Fruit fly (Drosophila melanogaster): ENCODE measurements around the gene Pgant2.

The Pgant2 gene

dm6 chr2L:3436347-3436746, 9.8 kb upstream of the Pgant2 start:
- no peak for TF ChIP-seq CG12768 (GFP tag; optimal IDR thresholded peaks at IDR 0.05)
- TF ChIP-seq cic (GFP tag; optimal IDR thresholded peaks at IDR 0.05), result no peak
- TF ChIP-seq Crg-1 (GFP tag; optimal IDR thresholded peaks at IDR 0.05), result no peak
- no peak for TF ChIP-seq Hr96 (GFP tag; optimal IDR thresholded peaks at IDR 0.05)
- TF ChIP-seq CG1620 (GFP tag; optimal IDR thresholded peaks at IDR 0.05), result no peak
- no peak for TF ChIP-seq Clk (GFP tag; optimal IDR thresholded peaks at IDR 0.05)
- TF ChIP-seq pad (GFP tag; optimal IDR thresholded peaks at IDR 0.05), result no peak
- no peak for TF ChIP-seq CG7045 (GFP tag; optimal IDR thresholded peaks at IDR 0.05)

- TF ChIP-seq pad (GFP tag; optimal IDR thresholded peaks at IDR 0.05) (no peak), CG14711 (tag; optimal IDR thresholded peaks at IDR 0.05) (no peak), Mnt (GFP tag; optimal IDR thresholded peaks at IDR 0.05) (no peak), Crg-1 (GFP tag; optimal IDR thresholded peaks at IDR 0.05) (no peak), kay (GFP tag; ENCODE audit: borderline replicate concordance) (no peak), tj (GFP tag; optimal IDR thresholded peaks at IDR 0.05) (no peak), bab1 (GFP tag; optimal IDR thresholded peaks at IDR 0.05) (no peak), cnc (optimal IDR thresholded peaks at IDR 0.05) (no peak), CG1620 (GFP tag; optimal IDR thresholded peaks at IDR 0.05) (no peak), Hr96 (GFP tag; optimal IDR thresholded peaks at IDR 0.05) (no peak), CG33017 (tag; optimal IDR thresholded peaks at IDR 0.05) (no peak), CG12768 (GFP tag; optimal IDR thresholded peaks at IDR 0.05) (no peak), CG11617 (GFP tag; optimal IDR thresholded peaks at IDR 0.05) (no peak), CG7101 (tag; optimal IDR thresholded peaks at IDR 0.05) (no peak), CG7045 (GFP tag; optimal IDR thresholded peaks at IDR 0.05) (no peak), CG5204 (GFP tag; optimal IDR thresholded peaks at IDR 0.05) (no peak), cic (GFP tag; optimal IDR thresholded peaks at IDR 0.05) (no peak), Clk (GFP tag; optimal IDR thresholded peaks at IDR 0.05) (no peak), toe (GFP tag; optimal IDR thresholded peaks at IDR 0.05) (no peak)
These were observed 8.6 kb upstream of the Pgant2 start for dm6 chr2L:3435086-3435485.

DNA sequence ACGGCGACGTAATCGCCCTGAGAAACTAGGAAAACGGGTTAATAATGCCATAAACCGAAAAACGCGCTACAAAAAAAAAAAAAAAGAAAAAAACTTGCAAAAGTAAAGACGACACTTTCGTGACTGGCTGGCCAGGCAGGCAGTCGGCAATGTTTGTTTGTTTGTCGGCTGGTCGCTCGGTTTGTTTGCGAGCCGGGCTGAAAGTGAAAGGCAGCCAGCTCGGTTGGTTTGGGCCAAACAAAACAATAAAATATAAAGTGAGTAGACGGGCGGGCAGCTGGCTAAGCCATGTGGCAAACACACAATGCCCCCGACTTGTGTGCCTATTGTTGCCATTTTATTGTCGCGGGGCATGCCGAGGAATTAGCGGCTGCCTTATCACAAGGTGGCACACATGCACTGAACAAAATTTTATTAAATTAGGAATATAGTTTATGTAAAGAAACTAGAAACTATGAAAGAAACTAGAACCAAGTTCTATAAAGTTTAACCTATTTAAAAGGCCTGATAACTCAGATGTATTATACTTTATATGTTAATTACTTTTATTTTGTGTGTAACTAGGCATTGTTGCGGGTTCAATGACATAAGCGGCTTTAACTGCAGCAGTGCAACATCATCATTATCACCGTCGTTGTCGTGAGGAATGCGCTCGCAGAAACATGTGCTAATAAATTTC, 2.0 kb upstream of the Pgant2 start:
- TF ChIP-seq CG33017 (tag; optimal IDR thresholded peaks at IDR 0.05) (no peak), CG7101 (tag; optimal IDR thresholded peaks at IDR 0.05) (no peak), CG1620 (GFP tag; optimal IDR thresholded peaks at IDR 0.05) (no peak), Hr96 (GFP tag; optimal IDR thresholded peaks at IDR 0.05) (no peak), CG11617 (GFP tag; optimal IDR thresholded peaks at IDR 0.05) (no peak), pad (GFP tag; optimal IDR thresholded peaks at IDR 0.05) (no peak), CG12768 (GFP tag; optimal IDR thresholded peaks at IDR 0.05) (no peak), Clk (GFP tag; optimal IDR thresholded peaks at IDR 0.05) (no peak), Crg-1 (GFP tag; optimal IDR thresholded peaks at IDR 0.05) (no peak), bab1 (GFP tag; optimal IDR thresholded peaks at IDR 0.05) (no peak), cic (GFP tag; optimal IDR thresholded peaks at IDR 0.05) (no peak), kay (GFP tag; ENCODE audit: borderline replicate concordance) (no peak), tj (GFP tag; optimal IDR thresholded peaks at IDR 0.05) (no peak), Mnt (GFP tag; optimal IDR thresholded peaks at IDR 0.05) (no peak), toe (GFP tag; optimal IDR thresholded peaks at IDR 0.05) (no peak), cnc (optimal IDR thresholded peaks at IDR 0.05) (no peak)

DNA sequence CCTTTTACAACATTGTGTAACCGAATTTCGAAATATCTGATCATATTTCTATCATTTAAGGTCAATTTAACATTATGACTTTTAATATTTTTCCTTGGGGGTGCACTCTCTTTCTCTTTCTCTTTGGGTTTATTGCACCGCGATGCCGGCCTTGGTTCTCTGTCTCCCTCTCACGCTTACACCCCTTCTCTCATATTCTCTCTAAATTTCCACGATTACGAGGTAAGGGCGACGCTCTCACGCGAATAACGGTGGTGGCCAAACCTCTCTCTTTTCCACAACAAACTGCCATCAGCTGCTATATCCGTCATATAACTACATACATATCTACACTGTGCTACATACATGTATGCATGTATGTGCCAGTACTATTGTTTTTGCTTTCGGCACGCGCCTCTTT, 572 bp downstream of the Pgant2 start:
- TF ChIP-seq CG7101 (tag; optimal IDR thresholded peaks at IDR 0.05) (no peak), CG5204 (GFP tag; optimal IDR thresholded peaks at IDR 0.05) (no peak), cnc (optimal IDR thresholded peaks at IDR 0.05) (no peak), pad (GFP tag; optimal IDR thresholded peaks at IDR 0.05) (no peak), tj (GFP tag; optimal IDR thresholded peaks at IDR 0.05) (no peak), CG12768 (GFP tag; optimal IDR thresholded peaks at IDR 0.05) (no peak), CG11617 (GFP tag; optimal IDR thresholded peaks at IDR 0.05) (no peak), CG1620 (GFP tag; optimal IDR thresholded peaks at IDR 0.05) (no peak), Hr96 (GFP tag; optimal IDR thresholded peaks at IDR 0.05) (no peak), toe (GFP tag; optimal IDR thresholded peaks at IDR 0.05) (no peak), CG14711 (tag; optimal IDR thresholded peaks at IDR 0.05) (no peak), bab1 (GFP tag; optimal IDR thresholded peaks at IDR 0.05) (no peak), cic (GFP tag; optimal IDR thresholded peaks at IDR 0.05) (no peak), Clk (GFP tag; optimal IDR thresholded peaks at IDR 0.05) (no peak)

dm6 chr2L:3422753-3423152, 3.8 kb downstream of the Pgant2 start:
- no peak for TF ChIP-seq toe (GFP tag; optimal IDR thresholded peaks at IDR 0.05)
- TF ChIP-seq kay (GFP tag; ENCODE audit: borderline replicate concordance), result peak; percentile 7

DNA sequence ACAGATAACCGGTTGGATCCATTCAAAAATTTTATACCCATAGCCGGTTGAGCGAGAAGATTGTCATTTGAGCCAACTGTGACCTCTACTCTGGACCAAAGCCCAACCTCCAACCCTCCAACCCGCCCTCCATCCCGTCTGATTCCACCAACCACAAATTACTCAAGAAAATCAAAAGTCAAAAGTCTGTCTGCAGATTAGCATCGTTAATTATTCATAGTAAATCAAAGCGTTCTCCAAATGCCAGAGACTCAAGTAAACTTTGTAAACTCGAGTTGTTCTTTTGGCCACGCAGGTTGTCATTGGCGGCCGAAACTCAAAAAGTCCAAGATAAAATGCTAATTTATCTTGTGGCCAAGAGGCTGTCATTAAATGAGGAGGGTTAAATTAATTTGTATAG, 8.9 kb downstream of the Pgant2 start:
- TF ChIP-seq tj (GFP tag; optimal IDR thresholded peaks at IDR 0.05), result no peak
- TF ChIP-seq CG7101 (tag; optimal IDR thresholded peaks at IDR 0.05), result no peak

dm6 chr2L:3416527-3417304, 9.8 kb downstream of the Pgant2 start, which contains the start of gene CG31952:
Gene CG31952 (plus strand): TSS chr2L:3416693.
- TF ChIP-seq CG33017 (tag; optimal IDR thresholded peaks at IDR 0.05) (no peak), Mnt (GFP tag; optimal IDR thresholded peaks at IDR 0.05) (no peak), CG7101 (tag; optimal IDR thresholded peaks at IDR 0.05) (no peak), CG1620 (GFP tag; optimal IDR thresholded peaks at IDR 0.05) (no peak), CG12768 (GFP tag; optimal IDR thresholded peaks at IDR 0.05) (no peak), CG5204 (GFP tag; optimal IDR thresholded peaks at IDR 0.05) (no peak), toe (GFP tag; optimal IDR thresholded peaks at IDR 0.05) (no peak), cnc (optimal IDR thresholded peaks at IDR 0.05) (no peak), tj (GFP tag; optimal IDR thresholded peaks at IDR 0.05) (no peak), CG14711 (tag; optimal IDR thresholded peaks at IDR 0.05) (no peak), cic (GFP tag; optimal IDR thresholded peaks at IDR 0.05) (no peak), pad (GFP tag; optimal IDR thresholded peaks at IDR 0.05) (no peak), Hr96 (GFP tag; optimal IDR thresholded peaks at IDR 0.05) (no peak), CG11617 (GFP tag; optimal IDR thresholded peaks at IDR 0.05) (no peak)

Data from whole organism, adult.